Worm (Caenorhabditis elegans): ENCODE data around the gene F49C12.11.
A peak's percentile ranks its signal among the peaks of the same experiment; 100 is the strongest.

Gene F49C12.11

DNA sequence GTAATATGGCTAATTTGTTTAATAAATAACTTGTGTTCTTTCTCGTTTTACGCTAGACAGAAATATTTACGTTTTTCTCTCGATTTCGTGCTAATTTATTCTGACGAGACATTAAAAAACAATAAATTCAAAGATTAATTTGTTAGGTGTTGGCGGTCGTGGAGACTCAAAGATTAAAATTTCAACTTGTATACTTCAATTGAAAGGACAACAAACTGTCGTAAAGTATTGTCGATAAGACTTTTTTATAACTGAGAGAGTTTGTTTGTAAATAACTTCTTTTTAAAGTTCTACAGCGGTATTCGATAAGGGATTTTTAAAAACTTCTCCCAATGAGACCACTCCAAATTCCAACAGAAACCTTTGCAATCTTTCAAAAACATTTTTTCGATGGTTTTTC is 34.5 kb downstream of the F49C12.11 start:
- TF ChIP-seq zag-1 (tag; optimal IDR thresholded peaks at IDR 0.05) (no peak), mdl-1 (tag; optimal IDR thresholded peaks at IDR 0.05) (no peak), lin-11 (tag; optimal IDR thresholded peaks at IDR 0.05) (no peak), sem-4 (tag; optimal IDR thresholded peaks at IDR 0.05) (no peak), ama-1 (optimal IDR thresholded peaks at IDR 0.05) (no peak), aly-2 (tag; optimal IDR thresholded peaks at IDR 0.05) (no peak)

DNA sequence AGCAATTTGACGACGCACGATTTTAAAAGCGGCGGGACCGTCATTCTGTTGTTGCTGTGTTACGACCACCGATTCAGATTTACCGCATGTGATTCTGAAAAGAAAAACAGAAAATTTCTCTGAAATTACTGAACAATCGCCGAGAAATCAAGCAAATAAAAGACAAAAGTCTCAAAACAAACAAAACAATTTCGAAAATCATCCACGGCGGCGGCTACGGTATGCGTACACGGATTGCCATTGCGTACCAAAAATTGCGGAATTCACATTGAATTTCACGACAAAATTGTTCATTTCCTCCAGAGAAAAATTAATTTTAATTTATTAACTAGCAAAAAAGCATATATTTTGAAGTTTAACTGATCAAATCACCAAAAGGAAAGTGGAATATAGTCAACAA is 47.2 kb downstream of the F49C12.11 start, which contains the start of gene pezo-1:
TSS of gene pezo-1 (minus strand) at position 101 of the 400 bp plus-strand sequence.
- TF ChIP-seq elt-1 (tag; optimal IDR thresholded peaks at IDR 0.05) (no peak), skn-1 (tag; optimal IDR thresholded peaks at IDR 0.05) (no peak), lsy-2 (tag; optimal IDR thresholded peaks at IDR 0.05) (peak in 1 of 2 experiments; percentile 34)

DNA sequence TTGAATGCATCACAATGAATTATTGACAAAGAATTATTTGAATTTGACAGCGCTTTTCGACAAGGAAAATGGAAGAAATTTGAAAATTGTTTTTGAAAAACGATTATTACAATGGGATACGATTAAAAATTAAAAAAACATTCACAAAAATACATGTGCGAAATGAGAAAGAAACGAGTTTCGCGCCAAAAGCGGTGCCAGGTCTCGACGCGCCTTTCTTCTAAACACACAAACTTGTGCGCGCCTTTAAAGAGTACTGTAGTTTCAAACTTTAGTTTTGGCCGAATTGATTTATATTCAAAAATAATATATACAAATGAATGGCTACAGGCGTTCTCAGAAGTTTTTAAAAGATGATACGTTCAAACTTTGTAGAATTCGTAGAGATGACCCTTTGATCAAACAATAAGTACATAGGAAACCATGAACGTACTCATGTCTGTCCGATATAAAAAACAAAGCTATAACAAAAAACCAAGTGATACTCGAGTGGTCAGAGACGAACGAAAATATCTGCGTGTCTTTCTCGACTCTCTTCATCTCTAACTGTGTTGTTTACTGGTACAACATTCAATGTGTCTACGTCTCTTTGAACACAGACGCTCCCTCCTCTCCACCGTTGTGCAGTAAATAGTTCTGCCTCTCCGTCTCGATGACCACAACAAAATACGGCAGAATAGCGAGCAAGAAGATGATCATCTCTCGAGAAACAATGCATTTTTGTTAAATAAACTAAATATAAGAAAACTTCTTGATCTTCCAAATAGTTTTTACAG is 48.9 kb downstream of the F49C12.11 start:
- TF ChIP-seq nhr-129 (tag; optimal IDR thresholded peaks at IDR 0.05) (peak; percentile 60), F13H6.1 (tag; optimal IDR thresholded peaks at IDR 0.05) (peak; percentile 17), nhr-21 (tag; optimal IDR thresholded peaks at IDR 0.05) (no peak), unc-55 (GFP tag; optimal IDR thresholded peaks at IDR 0.05) (peak; percentile 15), unc-39 (tag; optimal IDR thresholded peaks at IDR 0.05) (no peak), unc-62 (GFP tag; optimal IDR thresholded peaks at IDR 0.05) (no peak), nhr-237 (tag; optimal IDR thresholded peaks at IDR 0.05) (no peak), egl-27 (tag; optimal IDR thresholded peaks at IDR 0.05) (peak; percentile 12), fos-1 (tag; optimal IDR thresholded peaks at IDR 0.05) (no peak), sma-3 (GFP tag; optimal IDR thresholded peaks at IDR 0.05) (no peak), C34F6.9 (tag; optimal IDR thresholded peaks at IDR 0.05) (peak; percentile 1), sma-9 (GFP tag; optimal IDR thresholded peaks at IDR 0.05) (peak; percentile 43), sma-9 (tag; optimal IDR thresholded peaks at IDR 0.05) (no peak), ZK546.5 (tag; optimal IDR thresholded peaks at IDR 0.05) (no peak)
